Fruit fly (Drosophila melanogaster) whole organism, embryonic: ENCODE measurements around the gene CG6431.

Source experiments
- Antp ChIP-seq: fragments of 200-800 bp; sonication (Bioruptor generic); optimal IDR thresholded peaks from 3 replicates; lab custom pipeline; 2016; ENCODE audit warnings: missing biosample characterization, missing genetic modification characterization
- CG11696 ChIP-seq: fragments of 200-800 bp; sonication (Bioruptor generic); IDR thresholded peaks from 2 replicates; pipeline ENCODE4 v1.3.6; 2022; ENCODE audit warnings: missing biosample characterization, missing genetic modification characterization
- CG12236 ChIP-seq: fragments of 200-800 bp; sonication (Bioruptor generic); optimal IDR thresholded peaks from 2 replicates; lab custom pipeline; 2016; ENCODE audit warnings: missing biosample characterization, missing genetic modification characterization
- CG14441 ChIP-seq: fragments of 200-800 bp; sonication (Bioruptor generic); IDR thresholded peaks from 2 replicates; pipeline ENCODE4 v1.3.6; 2022; ENCODE audit warnings: missing biosample characterization, missing genetic modification characterization
- CG15011 ChIP-seq: fragments of 200-800 bp; sonication (Bioruptor generic); optimal IDR thresholded peaks from 3 replicates; lab custom pipeline; 2018; ENCODE audit warnings: missing biosample characterization, mild to moderate bottlenecking, missing genetic modification characterization
- CG15269 ChIP-seq: fragments of 200-800 bp; sonication (Bioruptor generic); optimal IDR thresholded peaks from 2 replicates; lab custom pipeline; 2018; ENCODE audit warnings: missing biosample characterization, mild to moderate bottlenecking, missing genetic modification characterization, moderate library complexity
- CG1602 ChIP-seq: fragments of 200-800 bp; sonication (Bioruptor generic); optimal IDR thresholded peaks from 3 replicates; lab custom pipeline; 2016; ENCODE audit warnings: missing biosample characterization, missing genetic modification characterization
- CG17385 ChIP-seq: fragments of 200-800 bp; sonication (Bioruptor generic); optimal IDR thresholded peaks from 3 replicates; lab custom pipeline; 2018; ENCODE audit warnings: missing biosample characterization, mild to moderate bottlenecking, missing genetic modification characterization
- CG32767 ChIP-seq: fragments of 200-800 bp; sonication (Bioruptor generic); IDR thresholded peaks from 2 replicates; pipeline ENCODE4 v1.3.6; 2022; ENCODE audit warnings: missing biosample characterization, missing genetic modification characterization
- CG3281 ChIP-seq: fragments of 200-800 bp; sonication (Bioruptor generic); optimal IDR thresholded peaks from 3 replicates; lab custom pipeline; 2017; ENCODE audit warnings: missing biosample characterization, mild to moderate bottlenecking, missing genetic modification characterization
- CG3407 ChIP-seq: fragments of 200-800 bp; sonication (Bioruptor generic); optimal IDR thresholded peaks from 2 replicates; lab custom pipeline; 2018; ENCODE audit warnings: missing biosample characterization, mild to moderate bottlenecking, missing genetic modification characterization
- CG3726 ChIP-seq: fragments of 200-800 bp; sonication (Bioruptor generic); IDR thresholded peaks from 3 replicates; pipeline ENCODE4, ENCODE4 v1.3.6; 2022; ENCODE audit warnings: missing biosample characterization, missing genetic modification characterization
- CG3838 ChIP-seq: fragments of 200-800 bp; sonication (Bioruptor generic); optimal IDR thresholded peaks from 3 replicates; lab custom pipeline; 2016; ENCODE audit warnings: missing biosample characterization, missing genetic modification characterization
- CG43689 ChIP-seq: fragments of 200-800 bp; sonication (Bioruptor generic); IDR thresholded peaks from 2 replicates; pipeline ENCODE4 v1.3.6; 2022; ENCODE audit warnings: missing biosample characterization, missing genetic modification characterization
- CG4730 ChIP-seq: fragments of 200-800 bp; sonication (Bioruptor generic); IDR thresholded peaks from 2 replicates; pipeline ENCODE4 v1.3.6; 2022; ENCODE audit warnings: missing biosample characterization, missing genetic modification characterization
- Ets97D ChIP-seq: fragments of 200-800 bp; sonication (Bioruptor generic); optimal IDR thresholded peaks from 3 replicates; lab custom pipeline; 2016; ENCODE audit warnings: missing biosample characterization, missing genetic modification characterization
- Gug ChIP-seq: fragments of 200-800 bp; sonication (Bioruptor generic); IDR thresholded peaks from 4 replicates; pipeline ENCODE4 v1.3.6; 2022; ENCODE audit warnings: missing biosample characterization, missing genetic modification characterization
- Lim3 ChIP-seq: fragments of 200-800 bp; sonication (Bioruptor generic); IDR thresholded peaks from 2 replicates; pipeline ENCODE4 v1.3.6; 2022; ENCODE audit warnings: missing biosample characterization, missing genetic modification characterization
- Mes4 ChIP-seq: fragments of 200-800 bp; sonication (Bioruptor generic); optimal IDR thresholded peaks from 2 replicates; lab custom pipeline; 2016; ENCODE audit warnings: missing biosample characterization, missing genetic modification characterization
- Mrtf ChIP-seq: fragments of 200-800 bp; sonication (Bioruptor generic); IDR thresholded peaks from 3 replicates; pipeline ENCODE4 v1.3.6; 2022; ENCODE audit warnings: missing biosample characterization, missing genetic modification characterization
- Vsx1 ChIP-seq: fragments of 200-800 bp; sonication (Bioruptor generic); optimal IDR thresholded peaks from 2 replicates; lab custom pipeline; 2017; ENCODE audit warnings: missing biosample characterization, mild to moderate bottlenecking, missing genetic modification characterization, missing genetic modification reagents
- amos ChIP-seq: fragments of 200-800 bp; sonication (Bioruptor generic); IDR thresholded peaks from 2 replicates; pipeline ENCODE4 v1.3.6; 2022; ENCODE audit warnings: missing biosample characterization, missing genetic modification characterization; ENCODE audit not compliant: partially characterized antibody
- ato ChIP-seq: fragments of 200-800 bp; sonication (Bioruptor generic); IDR thresholded peaks from 2 replicates; pipeline ENCODE4 v1.3.6; 2022; ENCODE audit warnings: missing biosample characterization, missing genetic modification characterization; ENCODE audit not compliant: partially characterized antibody
- bab2 ChIP-seq: fragments of 200-800 bp; sonication (Bioruptor generic); optimal IDR thresholded peaks from 2 replicates; lab custom pipeline; 2016; ENCODE audit warnings: missing biosample characterization, missing genetic modification characterization
- bcd ChIP-seq: fragments of 200-800 bp; sonication (Bioruptor generic); optimal IDR thresholded peaks from 2 replicates; lab custom pipeline; 2017; ENCODE audit warnings: missing biosample characterization, mild to moderate bottlenecking, missing genetic modification characterization
- chm ChIP-seq: fragments of 200-800 bp; sonication (Bioruptor generic); IDR thresholded peaks from 2 replicates; pipeline ENCODE4 v1.3.6; 2022; ENCODE audit warnings: missing biosample characterization, missing genetic modification characterization
- dmrt11E ChIP-seq: fragments of 200-800 bp; sonication (Bioruptor generic); optimal IDR thresholded peaks from 3 replicates; lab custom pipeline; 2018; ENCODE audit warnings: missing biosample characterization, mild to moderate bottlenecking, missing genetic modification characterization, moderate library complexity
- emc ChIP-seq: fragments of 200-800 bp; sonication (Bioruptor generic); optimal IDR thresholded peaks from 2 replicates; lab custom pipeline; 2016; ENCODE audit warnings: missing biosample characterization, missing genetic modification characterization
- eve ChIP-seq, 2 experiments: fragments of >200 bp; optimal IDR thresholded peaks; 2 replicates each; lab custom pipeline; 2017; ENCODE audit warnings: missing biosample characterization in 2 of 2, missing genetic modification characterization in 2 of 2
- eyg ChIP-seq: fragments of 200-800 bp; sonication (Bioruptor generic); optimal IDR thresholded peaks from 3 replicates; lab custom pipeline; 2016; ENCODE audit warnings: missing biosample characterization, missing genetic modification characterization
- ind ChIP-seq: fragments of 200-800 bp; sonication (Bioruptor generic); optimal IDR thresholded peaks from 3 replicates; lab custom pipeline; 2016; ENCODE audit warnings: missing biosample characterization, missing genetic modification characterization
- inv ChIP-seq: fragments of 200-800 bp; sonication (Bioruptor generic); IDR thresholded peaks from 2 replicates; pipeline ENCODE4 v1.3.6; 2022; ENCODE audit warnings: missing biosample characterization, missing genetic modification characterization; ENCODE audit not compliant: partially characterized antibody
- jing ChIP-seq: fragments of 200-800 bp; sonication (Bioruptor generic); optimal IDR thresholded peaks from 2 replicates; lab custom pipeline; 2018; ENCODE audit warnings: missing biosample characterization, mild to moderate bottlenecking, missing genetic modification characterization
- jumu ChIP-seq: fragments of 200-800 bp; sonication (Bioruptor generic); optimal IDR thresholded peaks from 3 replicates; lab custom pipeline; 2016; ENCODE audit warnings: missing biosample characterization, missing genetic modification characterization
- ken ChIP-seq: fragments of 200-800 bp; sonication (Bioruptor generic); IDR thresholded peaks from 3 replicates; pipeline ENCODE4 v1.3.6; 2022; ENCODE audit warnings: missing biosample characterization, missing genetic modification characterization
- luna ChIP-seq: fragments of 200-800 bp; sonication (Bioruptor generic); optimal IDR thresholded peaks from 2 replicates; lab custom pipeline; 2016; ENCODE audit warnings: missing biosample characterization, missing genetic modification characterization
- mirr ChIP-seq: fragments of 200-800 bp; sonication (Bioruptor generic); optimal IDR thresholded peaks from 3 replicates; lab custom pipeline; 2018; ENCODE audit warnings: missing biosample characterization, mild to moderate bottlenecking, missing genetic modification characterization
- nerfin-2 ChIP-seq: fragments of 200-800 bp; sonication (Bioruptor generic); IDR thresholded peaks from 2 replicates; pipeline ENCODE4 v1.3.6; 2022; ENCODE audit warnings: missing biosample characterization, missing genetic modification characterization; ENCODE audit not compliant: partially characterized antibody
- pan ChIP-seq, 4 experiments: fragments of >200 bp in 3 of 4; fragments of 200-800 bp in 1 of 4; sonication (Bioruptor generic) in 1 of 4; optimal IDR thresholded peaks in 3 of 4; IDR thresholded peaks in 1 of 4; 2 replicates each; pipeline versions ENCODE4 v1.3.6 to Lab custom; 2017 to 2022; ENCODE audit warnings: missing biosample characterization in 2 of 4, missing genetic modification characterization in 2 of 4, mixed read lengths in 1 of 4
- phol ChIP-seq: fragments of 200-800 bp; sonication (Bioruptor generic); optimal IDR thresholded peaks from 3 replicates; lab custom pipeline; 2018; ENCODE audit warnings: missing biosample characterization, mild to moderate bottlenecking, missing genetic modification characterization, moderate library complexity
- psq ChIP-seq: fragments of 200-800 bp; sonication (Bioruptor generic); optimal IDR thresholded peaks from 2 replicates; lab custom pipeline; 2017; ENCODE audit warnings: missing biosample characterization, missing genetic modification characterization
- sens-2 ChIP-seq: fragments of 200-800 bp; sonication (Bioruptor generic); IDR thresholded peaks from 2 replicates; pipeline ENCODE4 v1.3.6; 2022; ENCODE audit warnings: missing biosample characterization, missing genetic modification characterization
- slbo ChIP-seq: fragments of 200-800 bp; sonication (Bioruptor generic); IDR thresholded peaks from 2 replicates; pipeline ENCODE4 v1.3.6; 2022; ENCODE audit warnings: missing biosample characterization, missing genetic modification characterization
- twi ChIP-seq: fragments of 200-800 bp; optimal IDR thresholded peaks from 2 replicates; lab custom pipeline; 2019; ENCODE audit warnings: missing biosample characterization, mild to moderate bottlenecking, missing genetic modification characterization, moderate library complexity
- usp ChIP-seq: fragments of >200 bp; optimal IDR thresholded peaks from 2 replicates; lab custom pipeline; 2017; ENCODE audit warnings: missing biosample characterization, missing genetic modification characterization
- wdn ChIP-seq: fragments of 200-800 bp; sonication (Bioruptor generic); IDR thresholded peaks from 2 replicates; pipeline ENCODE4 v1.3.6; 2022; ENCODE audit warnings: missing biosample characterization, missing genetic modification characterization
- wek ChIP-seq: fragments of 200-800 bp; sonication (Bioruptor generic); optimal IDR thresholded peaks from 3 replicates; lab custom pipeline; 2018; ENCODE audit warnings: missing biosample characterization, mild to moderate bottlenecking, missing genetic modification characterization, moderate library complexity
- zen ChIP-seq: fragments of 200-800 bp; sonication (Bioruptor generic); optimal IDR thresholded peaks from 3 replicates; lab custom pipeline; 2018; ENCODE audit warnings: missing biosample characterization, mild to moderate bottlenecking, missing genetic modification characterization, moderate library complexity
- zf30C ChIP-seq: fragments of 200-800 bp; sonication (Bioruptor generic); optimal IDR thresholded peaks from 3 replicates; lab custom pipeline; 2018; ENCODE audit warnings: missing biosample characterization, mild to moderate bottlenecking, missing genetic modification characterization

CG6431 gene

dm6 chr2L:10736993-10737756 is 13.2 kb downstream of the CG6431 start, which contains the start of the genes Vha16-5 and CG12299 (continued):
- TF ChIP-seq zen (tag; lab: Kevin White, UChicago) (peak; percentile 94), inv (GFP tag; lab: Robert Waterston, UW) (peak; percentile 73), CG43689 (GFP tag; lab: Robert Waterston, UW) (peak; percentile 79), CG17385 (peak; percentile 38), pan (optimal IDR thresholded peaks at IDR 0.05; lab: Kevin White, UChicago) (no peak), pan (GFP tag; optimal IDR thresholded peaks at IDR 0.05 in 1 of 2, IDR thresholded peaks at IDR 0.05 in 1 of 2) (peak in 1 of 2 experiments; percentile 88), nerfin-2 (peak; percentile 85), CG3281 (GFP tag; lab: Kevin White, UChicago) (no peak), wek (GFP tag; lab: Kevin White, UChicago) (no peak), Vsx1 (GFP tag; lab: Kevin White, UChicago) (no peak), CG3407 (GFP tag; lab: Kevin White, UChicago) (peak; percentile 47), usp (no peak), phol (tag; lab: Kevin White, UChicago) (peak; percentile 94), Lim3 (peak; percentile 47; the same call in 1 of the 2 replicates), chm (peak; percentile 97), eyg (peak; percentile 74), slbo (GFP tag; lab: Robert Waterston, UW) (peak; percentile 96), Mrtf (peak; percentile 89), twi (tag; lab: Kevin White, UChicago) (peak; percentile 37), ato (peak; percentile 92), Antp (GFP tag; lab: Kevin White, UChicago) (peak; percentile 92), ken (peak; percentile 98), CG12236 (GFP tag; lab: Kevin White, UChicago) (peak; percentile 56), CG14441 (peak; percentile 88), dmrt11E (tag; lab: Kevin White, UChicago) (peak; percentile 91), CG11696 (GFP tag; lab: Robert Waterston, UW) (peak; percentile 52), CG15269 (no peak), Gug (GFP tag; lab: Robert Waterston, UW) (peak; percentile 74; the same call in 3 of the 4 replicates), bcd (peak; percentile 72), zf30C (GFP tag; lab: Kevin White, UChicago) (no peak), CG3726 (GFP tag; lab: Robert Waterston, UW) (peak; percentile 63; the same call in 2 of the 3 replicates), wdn (peak; percentile 70), bab2 (GFP tag; lab: Kevin White, UChicago) (peak; percentile 83), psq (peak; percentile 68), jing (GFP tag; lab: Kevin White, UChicago) (peak; percentile 43), mirr (GFP tag; lab: Kevin White, UChicago) (peak; percentile 47), CG32767 (GFP tag; lab: Robert Waterston, UW) (peak; percentile 67), ind (GFP tag; lab: Kevin White, UChicago) (peak; percentile 86), Ets97D (GFP tag; lab: Kevin White, UChicago) (peak; percentile 87), luna (GFP tag; lab: Kevin White, UChicago) (no peak), CG15011 (GFP tag; lab: Kevin White, UChicago) (no peak), emc (GFP tag; lab: Kevin White, UChicago) (peak; percentile 58), CG4730 (GFP tag; lab: Robert Waterston, UW) (peak; percentile 86), amos (GFP tag; lab: Robert Waterston, UW) (peak; percentile 88), Mes4 (GFP tag; lab: Kevin White, UChicago) (peak; percentile 67), jumu (GFP tag; lab: Kevin White, UChicago) (peak; percentile 70), CG3838 (GFP tag; lab: Kevin White, UChicago) (peak; percentile 57), CG1602 (GFP tag; lab: Kevin White, UChicago) (peak; percentile 85), eve (GFP tag; optimal IDR thresholded peaks at IDR 0.05; lab: Kevin White, UChicago) (no peak), sens-2 (peak; percentile 63; the same call in 1 of the 2 replicates)
